1 fruit fly cellular context compared by ENCODE assay signal in the genomic region with DNA sequence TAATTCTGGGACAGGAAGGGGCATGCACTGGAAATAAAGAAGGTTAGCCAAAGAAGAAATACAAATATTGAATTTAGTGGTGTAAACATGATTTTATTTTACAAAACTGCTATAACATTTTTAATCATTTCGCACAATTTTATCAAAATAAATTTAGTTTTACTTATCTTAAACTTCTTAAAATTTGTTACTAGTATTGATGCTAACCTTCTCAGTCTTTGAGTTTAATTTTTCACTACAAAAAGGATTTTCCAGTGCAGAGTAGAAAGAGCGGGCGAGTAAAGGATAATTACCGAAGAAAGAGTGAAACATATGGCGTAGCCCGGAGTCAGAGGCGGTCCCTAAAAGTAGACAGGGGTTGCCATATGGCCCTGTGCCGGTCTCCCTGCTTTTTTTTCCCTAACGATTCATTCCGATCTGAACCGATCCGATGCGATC.
TF ChIP-seq lines count a peak whose summit lies in the region.

No protein-coding gene starts in this region.

TF ChIP-seq in whole organism, embryonic, 481 proteins besides CTCF, POLR2A, EP300 and RAD21 (continued from another document and continues in another):
- TF ChIP-seq CG6254 (GFP tag; optimal IDR thresholded peaks at IDR 0.05; lab: Kevin White, UChicago) = peak; percentile 44
- TF ChIP-seq CG34422 (GFP tag; IDR thresholded peaks at IDR 0.05; lab: Robert Waterston, UW) = no peak
- TF ChIP-seq CG5245 (GFP tag; optimal IDR thresholded peaks at IDR 0.05; lab: Kevin White, UChicago) = no peak
- TF ChIP-seq CG8089 (GFP tag; optimal IDR thresholded peaks at IDR 0.05; lab: Kevin White, UChicago) = no peak
- TF ChIP-seq her (GFP tag; optimal IDR thresholded peaks at IDR 0.05; lab: Kevin White, UChicago) = no peak
- TF ChIP-seq Dip2 (GFP tag; IDR thresholded peaks at IDR 0.05; lab: Robert Waterston, UW) = no peak
- no peak for TF ChIP-seq vnd (GFP tag; IDR thresholded peaks at IDR 0.05; lab: Robert Waterston, UW; ENCODE audit: partially characterized antibody)
- TF ChIP-seq TFAM (GFP tag; optimal IDR thresholded peaks at IDR 0.05; lab: Kevin White, UChicago) = no peak
- no peak for TF ChIP-seq Lhr (GFP tag; optimal IDR thresholded peaks at IDR 0.05; lab: Kevin White, UChicago)
- TF ChIP-seq CG1602 (GFP tag; optimal IDR thresholded peaks at IDR 0.05; lab: Kevin White, UChicago) = peak; percentile 41
- peak; percentile 61 for TF ChIP-seq Spps (tag; optimal IDR thresholded peaks at IDR 0.05; lab: Kevin White, UChicago)
- TF ChIP-seq lmd (GFP tag; IDR thresholded peaks at IDR 0.05; lab: Robert Waterston, UW) = no peak
- no peak for TF ChIP-seq lab (GFP tag; optimal IDR thresholded peaks at IDR 0.05; lab: Kevin White, UChicago)
- peak; percentile 48 for TF ChIP-seq grau (tag; optimal IDR thresholded peaks at IDR 0.05; lab: Kevin White, UChicago)
- no peak for TF ChIP-seq CG5180 (GFP tag; optimal IDR thresholded peaks at IDR 0.05; lab: Kevin White, UChicago)
- peak; percentile 8 for TF ChIP-seq lilli (GFP tag; optimal IDR thresholded peaks at IDR 0.05; lab: Kevin White, UChicago)
- TF ChIP-seq jigr1 (GFP tag; IDR thresholded peaks at IDR 0.05; lab: Robert Waterston, UW) = no peak
- TF ChIP-seq CG10543 (GFP tag; optimal IDR thresholded peaks at IDR 0.05; lab: Kevin White, UChicago) = no peak
- peak; percentile 65 for TF ChIP-seq ac (GFP tag; optimal IDR thresholded peaks at IDR 0.05; lab: Kevin White, UChicago)
- TF ChIP-seq slou (GFP tag; optimal IDR thresholded peaks at IDR 0.05; lab: Kevin White, UChicago) = no peak
- TF ChIP-seq Six4 (GFP tag; optimal IDR thresholded peaks at IDR 0.05; lab: Kevin White, UChicago) = peak; percentile 45
- no peak for TF ChIP-seq dmrt99B (tag; optimal IDR thresholded peaks at IDR 0.05; lab: Kevin White, UChicago)
- TF ChIP-seq ranshi (GFP tag; IDR thresholded peaks at IDR 0.05; lab: Robert Waterston, UW) = no peak
- peak; percentile 62 for TF ChIP-seq D19A (tag; optimal IDR thresholded peaks at IDR 0.05; lab: Kevin White, UChicago)
- peak; percentile 41 for TF ChIP-seq CG8359 (GFP tag; optimal IDR thresholded peaks at IDR 0.05; lab: Kevin White, UChicago; ENCODE audit: borderline replicate concordance)
- TF ChIP-seq Stat92E (GFP tag; optimal IDR thresholded peaks at IDR 0.05; lab: Kevin White, UChicago) = no peak
- no peak for TF ChIP-seq NfI (GFP tag; optimal IDR thresholded peaks at IDR 0.05; lab: Kevin White, UChicago)
- TF ChIP-seq ken (GFP tag; IDR thresholded peaks at IDR 0.05; lab: Robert Waterston, UW) = no peak
- TF ChIP-seq lbe (GFP tag; optimal IDR thresholded peaks at IDR 0.05; lab: Kevin White, UChicago) = no peak
- no peak for TF ChIP-seq E2f1 (GFP tag; IDR thresholded peaks at IDR 0.05; lab: Robert Waterston, UW)
- TF ChIP-seq Trl (optimal IDR thresholded peaks at IDR 0.05; lab: Kevin White, UChicago) = no peak
- no peak for TF ChIP-seq Trl (GFP tag; optimal IDR thresholded peaks at IDR 0.05; lab: Kevin White, UChicago)
- TF ChIP-seq CG10565 (GFP tag; optimal IDR thresholded peaks at IDR 0.05; lab: Kevin White, UChicago) = no peak
- TF ChIP-seq zfh1 (GFP tag; IDR thresholded peaks at IDR 0.05; lab: Robert Waterston, UW) = peak; percentile 63; the same call in 2 of the 3 replicates
- TF ChIP-seq tgo (GFP tag; IDR thresholded peaks at IDR 0.05; lab: Robert Waterston, UW) = no peak
- no peak for TF ChIP-seq CG14050 (GFP tag; IDR thresholded peaks at IDR 0.05; lab: Robert Waterston, UW)
- TF ChIP-seq ERR (GFP tag; optimal IDR thresholded peaks at IDR 0.05; lab: Kevin White, UChicago) = no peak
- TF ChIP-seq tio (GFP tag; optimal IDR thresholded peaks at IDR 0.05; lab: Kevin White, UChicago) = no peak
- TF ChIP-seq gcm2 (GFP tag; optimal IDR thresholded peaks at IDR 0.05; lab: Kevin White, UChicago) = no peak
- peak; percentile 62; the same call in 2 of the 3 replicates for TF ChIP-seq CG17361 (GFP tag; IDR thresholded peaks at IDR 0.05; lab: Robert Waterston, UW)
- no peak for TF ChIP-seq NC2α (GFP tag; optimal IDR thresholded peaks at IDR 0.05; lab: Kevin White, UChicago)
- TF ChIP-seq zf30C (GFP tag; optimal IDR thresholded peaks at IDR 0.05; lab: Kevin White, UChicago) = peak; percentile 98
- no peak for TF ChIP-seq peb (GFP tag; IDR thresholded peaks at IDR 0.05; lab: Robert Waterston, UW)
- no peak for TF ChIP-seq CG14667 (GFP tag; IDR thresholded peaks at IDR 0.05; lab: Robert Waterston, UW)
- TF ChIP-seq HHEX (GFP tag; optimal IDR thresholded peaks at IDR 0.05; lab: Kevin White, UChicago) = no peak
- no peak for TF ChIP-seq Camta (GFP tag; optimal IDR thresholded peaks at IDR 0.05; lab: Kevin White, UChicago)
- no peak for TF ChIP-seq CG8281 (tag; optimal IDR thresholded peaks at IDR 0.05; lab: Kevin White, UChicago)
- TF ChIP-seq Sox102F (GFP tag; optimal IDR thresholded peaks at IDR 0.05; lab: Kevin White, UChicago) = no peak
- TF ChIP-seq pan (optimal IDR thresholded peaks at IDR 0.05; lab: Kevin White, UChicago) = no peak
- TF ChIP-seq pan (GFP tag; optimal IDR thresholded peaks at IDR 0.05 in 1 of 2, IDR thresholded peaks at IDR 0.05 in 1 of 2) = no peak
- TF ChIP-seq Hey (tag; optimal IDR thresholded peaks at IDR 0.05; lab: Kevin White, UChicago) = no peak
- no peak for TF ChIP-seq D (optimal IDR thresholded peaks at IDR 0.05; lab: Kevin White, UChicago)
- TF ChIP-seq D (GFP tag; optimal IDR thresholded peaks at IDR 0.05; lab: Kevin White, UChicago) = peak; percentile 55
- no peak for TF ChIP-seq CG9876 (GFP tag; optimal IDR thresholded peaks at IDR 0.05; lab: Kevin White, UChicago)
- TF ChIP-seq Xrp1 (GFP tag; IDR thresholded peaks at IDR 0.05; lab: Robert Waterston, UW) = peak; percentile 76
- TF ChIP-seq cad (GFP tag; optimal IDR thresholded peaks at IDR 0.05; lab: Kevin White, UChicago) = no peak
- TF ChIP-seq mld (GFP tag; IDR thresholded peaks at IDR 0.05; lab: Robert Waterston, UW; ENCODE audit: partially characterized antibody) = no peak
- TF ChIP-seq twi (tag; optimal IDR thresholded peaks at IDR 0.05; lab: Kevin White, UChicago) = peak; percentile 97
- TF ChIP-seq CG3163 (GFP tag; optimal IDR thresholded peaks at IDR 0.05; lab: Kevin White, UChicago) = no peak
- no peak for TF ChIP-seq CG13894 (tag; optimal IDR thresholded peaks at IDR 0.05; lab: Kevin White, UChicago)
- TF ChIP-seq CG8924 (tag; optimal IDR thresholded peaks at IDR 0.05; lab: Kevin White, UChicago) = peak; percentile 79
- no peak for TF ChIP-seq CG4617 (GFP tag; optimal IDR thresholded peaks at IDR 0.05; lab: Kevin White, UChicago; ENCODE audit: borderline replicate concordance)
- peak; percentile 38 for TF ChIP-seq Chrac-16 (GFP tag; optimal IDR thresholded peaks at IDR 0.05; lab: Kevin White, UChicago)
- no peak for TF ChIP-seq CG31388 (GFP tag; optimal IDR thresholded peaks at IDR 0.05; lab: Kevin White, UChicago)
- TF ChIP-seq Atf3 (GFP tag; optimal IDR thresholded peaks at IDR 0.05; lab: Kevin White, UChicago) = no peak
- TF ChIP-seq prd (optimal IDR thresholded peaks at IDR 0.05; lab: Kevin White, UChicago) = no peak
- peak; percentile 79 for TF ChIP-seq prd (GFP tag; IDR thresholded peaks at IDR 0.05; lab: Robert Waterston, UW)
- no peak for TF ChIP-seq slp2 (GFP tag; optimal IDR thresholded peaks at IDR 0.05; lab: Kevin White, UChicago)
- TF ChIP-seq sd (tag; optimal IDR thresholded peaks at IDR 0.05; lab: Kevin White, UChicago) = no peak
- no peak for TF ChIP-seq pho (GFP tag; optimal IDR thresholded peaks at IDR 0.05; lab: Kevin White, UChicago)
- TF ChIP-seq nmo (GFP tag; optimal IDR thresholded peaks at IDR 0.05; lab: Kevin White, UChicago) = peak; percentile 55
- no peak for TF ChIP-seq CG7372 (GFP tag; IDR thresholded peaks at IDR 0.05; lab: Robert Waterston, UW)
- TF ChIP-seq Blimp-1 (GFP tag; optimal IDR thresholded peaks at IDR 0.05; lab: Kevin White, UChicago) = peak; percentile 23
- TF ChIP-seq CG5953 (GFP tag; IDR thresholded peaks at IDR 0.05; lab: Robert Waterston, UW) = no peak
- TF ChIP-seq D19B (GFP tag; optimal IDR thresholded peaks at IDR 0.05; lab: Kevin White, UChicago) = no peak
- TF ChIP-seq CG34224 (GFP tag; IDR thresholded peaks at IDR 0.05; lab: Robert Waterston, UW; ENCODE audit: partially characterized antibody) = no peak
- no peak for TF ChIP-seq inv (GFP tag; IDR thresholded peaks at IDR 0.05; lab: Robert Waterston, UW; ENCODE audit: partially characterized antibody)
- TF ChIP-seq corto (GFP tag; optimal IDR thresholded peaks at IDR 0.05; lab: Kevin White, UChicago) = no peak
- TF ChIP-seq tna (GFP tag; IDR thresholded peaks at IDR 0.05; lab: Robert Waterston, UW; ENCODE audit: partially characterized antibody) = no peak
- TF ChIP-seq dati (GFP tag; IDR thresholded peaks at IDR 0.05; lab: Robert Waterston, UW) = no peak
- no peak for TF ChIP-seq E2f2 (GFP tag; IDR thresholded peaks at IDR 0.05; lab: Robert Waterston, UW)
- no peak for TF ChIP-seq CG10654 (GFP tag; optimal IDR thresholded peaks at IDR 0.05; lab: Kevin White, UChicago)
- no peak for TF ChIP-seq CG9817 (tag; optimal IDR thresholded peaks at IDR 0.05; lab: Kevin White, UChicago)
- no peak for TF ChIP-seq otp (GFP tag; IDR thresholded peaks at IDR 0.05; lab: Robert Waterston, UW)
- TF ChIP-seq CG4360 (GFP tag; IDR thresholded peaks at IDR 0.05; lab: Robert Waterston, UW) = no peak
- TF ChIP-seq sqz (GFP tag; optimal IDR thresholded peaks at IDR 0.05; lab: Kevin White, UChicago) = peak; percentile 52
- no peak for TF ChIP-seq CG7963 (GFP tag; IDR thresholded peaks at IDR 0.05; lab: Robert Waterston, UW; ENCODE audit: partially characterized antibody)
- no peak for TF ChIP-seq bigmax (GFP tag; optimal IDR thresholded peaks at IDR 0.05; lab: Kevin White, UChicago)
- TF ChIP-seq fd96Cb (tag; optimal IDR thresholded peaks at IDR 0.05; lab: Kevin White, UChicago) = peak; percentile 49
- no peak for TF ChIP-seq wek (GFP tag; optimal IDR thresholded peaks at IDR 0.05; lab: Kevin White, UChicago)
- TF ChIP-seq hbn (GFP tag; IDR thresholded peaks at IDR 0.05; lab: Robert Waterston, UW; ENCODE audit: partially characterized antibody) = no peak
- TF ChIP-seq dmrt11E (tag; optimal IDR thresholded peaks at IDR 0.05; lab: Kevin White, UChicago) = peak; percentile 95
- no peak for TF ChIP-seq B-H1 (GFP tag; IDR thresholded peaks at IDR 0.05; lab: Robert Waterston, UW)
- no peak for TF ChIP-seq MESR4 (GFP tag; optimal IDR thresholded peaks at IDR 0.05; lab: Kevin White, UChicago)
- peak; percentile 71 for TF ChIP-seq CG31441 (GFP tag; IDR thresholded peaks at IDR 0.05; lab: Robert Waterston, UW)
- TF ChIP-seq ham (GFP tag; IDR thresholded peaks at IDR 0.05; lab: Robert Waterston, UW) = no peak
- no peak for TF ChIP-seq ewg (GFP tag; optimal IDR thresholded peaks at IDR 0.05; lab: Kevin White, UChicago)
- peak; percentile 62 for TF ChIP-seq row (GFP tag; IDR thresholded peaks at IDR 0.05; lab: Robert Waterston, UW)
- peak; percentile 58 for TF ChIP-seq CG13775 (GFP tag; optimal IDR thresholded peaks at IDR 0.05; lab: Kevin White, UChicago)
- TF ChIP-seq CG10267 (tag; optimal IDR thresholded peaks at IDR 0.05; lab: Kevin White, UChicago) = peak; percentile 82
- TF ChIP-seq pfk (GFP tag; optimal IDR thresholded peaks at IDR 0.05; lab: Kevin White, UChicago) = no peak
- peak; percentile 90 for TF ChIP-seq sens (GFP tag; lab: Kevin White, UChicago)
- TF ChIP-seq rib (GFP tag; IDR thresholded peaks at IDR 0.05; lab: Robert Waterston, UW) = no peak
- TF ChIP-seq sisA (GFP tag; IDR thresholded peaks at IDR 0.05; lab: Robert Waterston, UW) = no peak
- TF ChIP-seq Hsf (GFP tag; optimal IDR thresholded peaks at IDR 0.05; lab: Kevin White, UChicago) = peak; percentile 41
- TF ChIP-seq unc-4 (GFP tag; IDR thresholded peaks at IDR 0.05; lab: Robert Waterston, UW; ENCODE audit: partially characterized antibody) = no peak
- TF ChIP-seq kay (GFP tag; optimal IDR thresholded peaks at IDR 0.05; lab: Kevin White, UChicago) = no peak
- no peak for TF ChIP-seq jing (GFP tag; optimal IDR thresholded peaks at IDR 0.05; lab: Kevin White, UChicago)
- TF ChIP-seq CG15601 (tag; optimal IDR thresholded peaks at IDR 0.05; lab: Kevin White, UChicago) = peak; percentile 7
- TF ChIP-seq CG10431 (GFP tag; optimal IDR thresholded peaks at IDR 0.05; lab: Kevin White, UChicago) = no peak
- no peak for TF ChIP-seq Asciz (GFP tag; optimal IDR thresholded peaks at IDR 0.05; lab: Kevin White, UChicago)
- no peak for TF ChIP-seq CG2129 (GFP tag; IDR thresholded peaks at IDR 0.05; lab: Robert Waterston, UW; ENCODE audit: partially characterized antibody)
- no peak for TF ChIP-seq psq (GFP tag; optimal IDR thresholded peaks at IDR 0.05; lab: Kevin White, UChicago)
- TF ChIP-seq CG7839 (tag; optimal IDR thresholded peaks at IDR 0.05; lab: Kevin White, UChicago) = peak; percentile 46
- peak; percentile 90 for TF ChIP-seq CG9727 (GFP tag; optimal IDR thresholded peaks at IDR 0.05; lab: Kevin White, UChicago)
- TF ChIP-seq sim (GFP tag; IDR thresholded peaks at IDR 0.05; lab: Robert Waterston, UW) = no peak
- TF ChIP-seq CG3838 (GFP tag; optimal IDR thresholded peaks at IDR 0.05; lab: Kevin White, UChicago) = no peak
- TF ChIP-seq cato (GFP tag; optimal IDR thresholded peaks at IDR 0.05; lab: Kevin White, UChicago; ENCODE audit: borderline replicate concordance) = no peak
- no peak for TF ChIP-seq CG7786 (GFP tag; optimal IDR thresholded peaks at IDR 0.05; lab: Kevin White, UChicago)
- no peak for TF ChIP-seq Lim3 (GFP tag; IDR thresholded peaks at IDR 0.05; lab: Robert Waterston, UW)
- TF ChIP-seq Hr51 (GFP tag; optimal IDR thresholded peaks at IDR 0.05; lab: Kevin White, UChicago) = no peak
- TF ChIP-seq Dbx (GFP tag; IDR thresholded peaks at IDR 0.05; lab: Robert Waterston, UW) = no peak
- no peak for TF ChIP-seq toy (GFP tag; IDR thresholded peaks at IDR 0.05; lab: Robert Waterston, UW)
- TF ChIP-seq CG4328 (GFP tag; optimal IDR thresholded peaks at IDR 0.05; lab: Kevin White, UChicago) = no peak
- TF ChIP-seq CG15514 (GFP tag; optimal IDR thresholded peaks at IDR 0.05; lab: Kevin White, UChicago) = no peak
- no peak for TF ChIP-seq ash1 (GFP tag; optimal IDR thresholded peaks at IDR 0.05; lab: Kevin White, UChicago)
- no peak for TF ChIP-seq gro (GFP tag; optimal IDR thresholded peaks at IDR 0.05; lab: Kevin White, UChicago)
- TF ChIP-seq zen (tag; optimal IDR thresholded peaks at IDR 0.05; lab: Kevin White, UChicago) = peak; percentile 89
- no peak for TF ChIP-seq Lpt (GFP tag; optimal IDR thresholded peaks at IDR 0.05; lab: Kevin White, UChicago)
- no peak for TF ChIP-seq CG6272 (GFP tag; IDR thresholded peaks at IDR 0.05; lab: Robert Waterston, UW)
- no peak for TF ChIP-seq grn (GFP tag; optimal IDR thresholded peaks at IDR 0.05; lab: Kevin White, UChicago)
- no peak for TF ChIP-seq so (GFP tag; IDR thresholded peaks at IDR 0.05; lab: Robert Waterston, UW)
- TF ChIP-seq CG2712 (tag; optimal IDR thresholded peaks at IDR 0.05; lab: Kevin White, UChicago) = peak; percentile 90
